Fruit fly (Drosophila melanogaster) whole organism, embryonic: ENCODE measurements around the gene CG14252.

Source experiments
- Bgb ChIP-seq: fragments of 200-800 bp; sonication (Bioruptor generic); IDR thresholded peaks from 2 replicates; pipeline ENCODE4 v1.3.6; 2022; ENCODE audit warnings: missing biosample characterization, missing genetic modification characterization; ENCODE audit not compliant: partially characterized antibody
- CG11085 ChIP-seq: fragments of 200-800 bp; sonication (Bioruptor generic); IDR thresholded peaks from 2 replicates; pipeline ENCODE4 v1.3.6; 2022; ENCODE audit warnings: missing biosample characterization, missing genetic modification characterization
- CG11093 ChIP-seq: fragments of 200-800 bp; sonication (Bioruptor generic); IDR thresholded peaks from 3 replicates; pipeline ENCODE4 v1.3.6; 2022; ENCODE audit warnings: missing biosample characterization, missing genetic modification characterization
- CG1233 ChIP-seq: fragments of 200-800 bp; sonication (Bioruptor generic); optimal IDR thresholded peaks from 4 replicates; lab custom pipeline; 2018; ENCODE audit warnings: missing biosample characterization, mild to moderate bottlenecking, missing genetic modification characterization
- CG14710 ChIP-seq: fragments of 200-800 bp; sonication (Bioruptor generic); optimal IDR thresholded peaks from 3 replicates; lab custom pipeline; 2019; ENCODE audit warnings: missing biosample characterization, mild to moderate bottlenecking, missing genetic modification characterization, moderate library complexity
- CG17912 ChIP-seq: fragments of 200-800 bp; sonication (Bioruptor generic); optimal IDR thresholded peaks from 2 replicates; lab custom pipeline; 2018; ENCODE audit warnings: missing biosample characterization, mild to moderate bottlenecking, missing genetic modification characterization
- CG18011 ChIP-seq: fragments of 200-800 bp; sonication (Bioruptor generic); optimal IDR thresholded peaks from 2 replicates; lab custom pipeline; 2017; ENCODE audit warnings: missing biosample characterization, missing genetic modification characterization, mild to moderate bottlenecking, moderate library complexity, missing genotype
- CG30020 ChIP-seq: fragments of 200-800 bp; optimal IDR thresholded peaks from 2 replicates; lab custom pipeline; 2019; ENCODE audit warnings: missing biosample characterization, mild to moderate bottlenecking, missing genetic modification characterization, moderate library complexity
- CG30403 ChIP-seq: fragments of 200-800 bp; sonication (Bioruptor generic); optimal IDR thresholded peaks from 3 replicates; lab custom pipeline; 2016; ENCODE audit warnings: missing biosample characterization, missing genetic modification characterization
- CG31224 ChIP-seq: fragments of 200-800 bp; sonication (Bioruptor generic); IDR thresholded peaks from 2 replicates; pipeline ENCODE4 v1.3.6; 2022; ENCODE audit warnings: missing biosample characterization, missing genetic modification characterization
- CG31441 ChIP-seq: fragments of 200-800 bp; sonication (Bioruptor generic); IDR thresholded peaks from 2 replicates; pipeline ENCODE4 v1.3.6; 2022; ENCODE audit warnings: missing biosample characterization, missing genetic modification characterization
- CG3847 ChIP-seq: fragments of 200-800 bp; sonication (Bioruptor generic); IDR thresholded peaks from 2 replicates; pipeline ENCODE4 v1.3.6; 2022; ENCODE audit warnings: missing biosample characterization, missing genetic modification characterization
- CG4404 ChIP-seq: fragments of 200-800 bp; sonication (Bioruptor generic); IDR thresholded peaks from 2 replicates; pipeline ENCODE4 v1.3.6; 2022; ENCODE audit warnings: missing biosample characterization, missing genetic modification characterization
- CG4424 ChIP-seq: fragments of 200-800 bp; sonication (Bioruptor generic); optimal IDR thresholded peaks from 3 replicates; lab custom pipeline; 2016; ENCODE audit warnings: missing biosample characterization, missing genetic modification characterization
- CG5953 ChIP-seq: fragments of 200-800 bp; sonication (Bioruptor generic); IDR thresholded peaks from 2 replicates; pipeline ENCODE4 v1.3.6; 2022; ENCODE audit warnings: missing biosample characterization, missing genetic modification characterization
- CkIIα-i1 ChIP-seq: fragments of 200-800 bp; sonication (Bioruptor generic); IDR thresholded peaks from 2 replicates; pipeline ENCODE4 v1.3.6; 2022; ENCODE audit warnings: missing biosample characterization, missing genetic modification characterization
- Dek ChIP-seq: fragments of 200-800 bp; sonication (Bioruptor generic); optimal IDR thresholded peaks from 3 replicates; lab custom pipeline; 2019; ENCODE audit warnings: missing biosample characterization, mild to moderate bottlenecking, missing genetic modification characterization, moderate library complexity
- Dfd ChIP-seq, 2 experiments: fragments of >200 bp; optimal IDR thresholded peaks; 2 replicates each; lab custom pipeline; 2017; ENCODE audit warnings: missing biosample characterization in 2 of 2, missing genetic modification characterization in 2 of 2
- Fer1 ChIP-seq: fragments of 200-800 bp; sonication (Bioruptor generic); optimal IDR thresholded peaks from 2 replicates; lab custom pipeline; 2017; ENCODE audit warnings: missing biosample characterization, mild to moderate bottlenecking, missing genetic modification characterization
- Hand ChIP-seq: fragments of 200-800 bp; sonication (Bioruptor generic); optimal IDR thresholded peaks from 2 replicates; lab custom pipeline; 2017; ENCODE audit warnings: mild to moderate bottlenecking, missing biosample characterization, missing genetic modification reagents, missing genetic modification characterization
- Kr ChIP-seq: fragments of 200-800 bp; sonication (Bioruptor generic); optimal IDR thresholded peaks from 2 replicates; lab custom pipeline; 2017; ENCODE audit warnings: missing biosample characterization, mild to moderate bottlenecking, missing genetic modification characterization
- MTF-1 ChIP-seq: fragments of 200-800 bp; sonication (Bioruptor generic); optimal IDR thresholded peaks from 2 replicates; lab custom pipeline; 2018; ENCODE audit warnings: missing biosample characterization, mild to moderate bottlenecking, missing genetic modification characterization, borderline replicate concordance
- Mes4 ChIP-seq: fragments of 200-800 bp; sonication (Bioruptor generic); optimal IDR thresholded peaks from 2 replicates; lab custom pipeline; 2016; ENCODE audit warnings: missing biosample characterization, missing genetic modification characterization
- Nf-YB ChIP-seq: fragments of 200-800 bp; sonication (Bioruptor generic); optimal IDR thresholded peaks from 3 replicates; lab custom pipeline; 2019; ENCODE audit warnings: missing biosample characterization, mild to moderate bottlenecking, missing genetic modification characterization, moderate library complexity
- Oli ChIP-seq: fragments of 200-800 bp; sonication (Bioruptor generic); optimal IDR thresholded peaks from 2 replicates; lab custom pipeline; 2018; ENCODE audit warnings: missing biosample characterization, mild to moderate bottlenecking, missing genetic modification characterization, moderate library complexity
- Side ChIP-seq: fragments of 200-800 bp; sonication (Bioruptor generic); optimal IDR thresholded peaks from 2 replicates; lab custom pipeline; 2016; ENCODE audit warnings: missing biosample characterization, missing genetic modification characterization
- Ssrp ChIP-seq: fragments of 200-800 bp; sonication (Bioruptor generic); optimal IDR thresholded peaks from 2 replicates; lab custom pipeline; 2018; ENCODE audit warnings: missing biosample characterization, mild to moderate bottlenecking, missing genetic modification characterization, moderate library complexity
- bowl ChIP-seq: fragments of 200-800 bp; sonication (Bioruptor generic); IDR thresholded peaks from 2 replicates; pipeline ENCODE4 v1.3.6; 2022; ENCODE audit warnings: missing biosample characterization, missing genetic modification characterization
- cad ChIP-seq: fragments of >200 bp; optimal IDR thresholded peaks from 2 replicates; lab custom pipeline; 2017; ENCODE audit warnings: missing biosample characterization, missing genetic modification characterization
- chif ChIP-seq, 2 experiments: fragments of 200-800 bp; sonication (Bioruptor generic); optimal IDR thresholded peaks; 3 replicates each; lab custom pipeline; 2016; ENCODE audit warnings: missing biosample characterization in 2 of 2, missing genetic modification characterization in 2 of 2
- dan ChIP-seq: fragments of 200-800 bp; sonication (Bioruptor generic); IDR thresholded peaks from 2 replicates; pipeline ENCODE4 v1.3.6; 2022; ENCODE audit warnings: missing biosample characterization, missing genetic modification characterization
- dm ChIP-seq: fragments of 200-800 bp; sonication (Bioruptor generic); optimal IDR thresholded peaks from 3 replicates; lab custom pipeline; 2016; ENCODE audit warnings: missing biosample characterization, missing genetic modification characterization
- hkb ChIP-seq, 2 experiments: fragments of 200-800 bp in 1 of 2; fragments of >200 bp in 1 of 2; sonication (Bioruptor generic) in 1 of 2; IDR thresholded peaks in 1 of 2; optimal IDR thresholded peaks in 1 of 2; 2 replicates each; pipeline versions ENCODE4 v1.3.6 to Lab custom; 2017 to 2022; ENCODE audit warnings: missing biosample characterization in 1 of 2, missing genetic modification characterization in 1 of 2
- luna ChIP-seq: fragments of 200-800 bp; sonication (Bioruptor generic); optimal IDR thresholded peaks from 2 replicates; lab custom pipeline; 2016; ENCODE audit warnings: missing biosample characterization, missing genetic modification characterization
- pan ChIP-seq, 4 experiments: fragments of >200 bp in 3 of 4; fragments of 200-800 bp in 1 of 4; sonication (Bioruptor generic) in 1 of 4; optimal IDR thresholded peaks in 3 of 4; IDR thresholded peaks in 1 of 4; 2 replicates each; pipeline versions ENCODE4 v1.3.6 to Lab custom; 2017 to 2022; ENCODE audit warnings: missing biosample characterization in 2 of 4, missing genetic modification characterization in 2 of 4, mixed read lengths in 1 of 4
- psq ChIP-seq: fragments of 200-800 bp; sonication (Bioruptor generic); optimal IDR thresholded peaks from 2 replicates; lab custom pipeline; 2017; ENCODE audit warnings: missing biosample characterization, missing genetic modification characterization
- rib ChIP-seq: fragments of 200-800 bp; sonication (Bioruptor generic); IDR thresholded peaks from 2 replicates; pipeline ENCODE4 v1.3.6; 2022; ENCODE audit warnings: missing biosample characterization, missing genetic modification characterization
- sc ChIP-seq, 3 experiments: fragments of >200 bp in 2 of 3; fragments of 200-800 bp in 1 of 3; sonication (Bioruptor generic) in 1 of 3; optimal IDR thresholded peaks; 2 replicates in 2 of 3; 3 replicates in 1 of 3; lab custom pipeline; 2017; ENCODE audit warnings: mild to moderate bottlenecking in 1 of 3, missing biosample characterization in 1 of 3, missing genetic modification characterization in 1 of 3, missing genetic modification reagents in 1 of 3
- schlank ChIP-seq: fragments of 200-800 bp; sonication (Bioruptor generic); optimal IDR thresholded peaks from 2 replicates; lab custom pipeline; 2018; ENCODE audit warnings: missing biosample characterization, mild to moderate bottlenecking, missing genetic modification characterization
- tio ChIP-seq: fragments of 200-800 bp; sonication (Bioruptor generic); optimal IDR thresholded peaks from 2 replicates; lab custom pipeline; 2017; ENCODE audit warnings: missing biosample characterization, missing genetic modification characterization, inconsistent platforms
- unpg ChIP-seq: fragments of 200-800 bp; sonication (Bioruptor generic); optimal IDR thresholded peaks from 3 replicates; lab custom pipeline; 2018; ENCODE audit warnings: missing biosample characterization, mild to moderate bottlenecking, missing genetic modification characterization, moderate library complexity
- zf30C ChIP-seq: fragments of 200-800 bp; sonication (Bioruptor generic); optimal IDR thresholded peaks from 3 replicates; lab custom pipeline; 2018; ENCODE audit warnings: missing biosample characterization, mild to moderate bottlenecking, missing genetic modification characterization

The CG14252 gene

DNA sequence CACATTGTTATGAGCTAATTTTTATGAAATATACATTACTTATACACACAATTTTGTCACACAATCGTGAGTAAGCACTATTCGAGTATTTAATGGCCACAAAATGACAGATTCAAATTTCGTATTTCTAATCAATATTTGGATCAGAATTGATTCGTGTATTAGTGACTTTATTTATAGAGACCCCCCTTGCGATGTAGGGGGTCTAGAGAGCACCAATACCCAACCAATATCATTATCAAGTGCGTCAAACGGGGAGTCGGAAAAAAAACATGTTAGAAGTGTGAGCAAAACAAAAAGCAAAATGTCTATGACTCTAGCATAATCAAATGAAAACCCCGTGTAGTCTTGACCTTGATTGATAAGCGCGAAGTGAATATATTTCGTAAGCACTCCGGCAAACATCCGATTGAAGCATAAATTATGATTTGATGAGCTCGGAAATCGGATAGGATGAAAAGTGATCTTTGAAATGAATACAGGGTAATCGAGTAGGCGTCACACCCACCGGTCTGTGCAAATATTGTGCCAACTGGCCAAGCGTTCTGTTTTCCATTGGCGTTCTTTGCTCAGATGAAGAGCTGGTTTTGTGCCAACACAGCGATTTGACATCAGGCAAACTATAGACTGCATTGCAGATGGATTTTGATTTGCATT is 7.0 kb downstream of the CG14252 start (continued):
- no peak for TF ChIP-seq CG1233 (GFP tag; lab: Kevin White, UChicago)
- TF ChIP-seq CG14710 = no peak
- no peak for TF ChIP-seq CG18011 (GFP tag; lab: Kevin White, UChicago)
- no peak for TF ChIP-seq CkIIα-i1
- no peak for TF ChIP-seq CG30020 (tag; lab: Kevin White, UChicago)
- TF ChIP-seq CG30403 (GFP tag; lab: Kevin White, UChicago) = peak; percentile 45
- no peak for TF ChIP-seq CG5953 (GFP tag; lab: Robert Waterston, UW)
- no peak for TF ChIP-seq chif (GFP tag; optimal IDR thresholded peaks at IDR 0.05; lab: Kevin White, UChicago)
- no peak for TF ChIP-seq psq (GFP tag; lab: Kevin White, UChicago)
- TF ChIP-seq pan (optimal IDR thresholded peaks at IDR 0.05; lab: Kevin White, UChicago) = no peak
- TF ChIP-seq pan (GFP tag; optimal IDR thresholded peaks at IDR 0.05 in 1 of 2, IDR thresholded peaks at IDR 0.05 in 1 of 2) = no peak
- TF ChIP-seq Dek (tag; lab: Kevin White, UChicago) = peak; percentile 8
- peak; percentile 40 for TF ChIP-seq Fer1 (GFP tag; lab: Kevin White, UChicago)
- no peak for TF ChIP-seq Mes4 (GFP tag; lab: Kevin White, UChicago)
- no peak for TF ChIP-seq bowl (GFP tag; lab: Robert Waterston, UW)
- no peak for TF ChIP-seq CG4404 (GFP tag; lab: Robert Waterston, UW)
- no peak for TF ChIP-seq Ssrp
- TF ChIP-seq rib (GFP tag; lab: Robert Waterston, UW) = no peak
- TF ChIP-seq luna (GFP tag; lab: Kevin White, UChicago) = peak; percentile 25
- no peak for TF ChIP-seq CG4424 (GFP tag; lab: Kevin White, UChicago)
- TF ChIP-seq CG31441 (GFP tag; lab: Robert Waterston, UW) = no peak
- TF ChIP-seq tio (GFP tag; lab: Kevin White, UChicago) = peak; percentile 26
- TF ChIP-seq Kr (GFP tag; lab: Kevin White, UChicago) = no peak
- no peak for TF ChIP-seq dan
- TF ChIP-seq CG11093 = no peak
- TF ChIP-seq Nf-YB (GFP tag; lab: Kevin White, UChicago) = no peak
- TF ChIP-seq CG31224 (GFP tag; lab: Robert Waterston, UW) = no peak
- no peak for TF ChIP-seq unpg
- TF ChIP-seq Hand (GFP tag; lab: Kevin White, UChicago) = no peak
- no peak for TF ChIP-seq hkb (optimal IDR thresholded peaks at IDR 0.05; lab: Kevin White, UChicago)
- TF ChIP-seq hkb (GFP tag; IDR thresholded peaks at IDR 0.05; lab: Robert Waterston, UW) = no peak
- TF ChIP-seq zf30C (GFP tag; lab: Kevin White, UChicago) = no peak
- no peak for TF ChIP-seq schlank (tag; lab: Kevin White, UChicago)
- no peak for TF ChIP-seq dm (GFP tag; lab: Kevin White, UChicago)
- TF ChIP-seq Oli (tag; lab: Kevin White, UChicago) = no peak
- no peak for TF ChIP-seq Bgb (GFP tag; lab: Robert Waterston, UW)
- TF ChIP-seq MTF-1 (GFP tag; lab: Kevin White, UChicago) = no peak
- TF ChIP-seq sc (optimal IDR thresholded peaks at IDR 0.05; lab: Kevin White, UChicago) = no peak
- TF ChIP-seq sc (GFP tag; optimal IDR thresholded peaks at IDR 0.05; lab: Kevin White, UChicago) = no peak
- TF ChIP-seq Dfd (GFP tag; optimal IDR thresholded peaks at IDR 0.05; lab: Kevin White, UChicago) = no peak
- TF ChIP-seq CG11085 = no peak
- no peak for TF ChIP-seq CG17912 (GFP tag; lab: Kevin White, UChicago)
- no peak for TF ChIP-seq Side (GFP tag; lab: Kevin White, UChicago)
- no peak for TF ChIP-seq cad
- TF ChIP-seq CG3847 (GFP tag; lab: Robert Waterston, UW) = no peak
